Fruit fly (Drosophila melanogaster) whole organism, prepupa: ENCODE data around the gene CG32040.
A peak's percentile ranks its signal among the peaks of the same experiment; 100 is the strongest.

Experiments used
- Blimp-1 ChIP-seq: fragments of 200-800 bp; sonication (Bioruptor generic); optimal IDR thresholded peaks from 3 replicates; lab custom pipeline; 2017; ENCODE audit warnings: missing biosample characterization, missing genetic modification characterization, mild to moderate bottlenecking, moderate library complexity, missing genetic modification reagents
- CG10631 ChIP-seq: fragments of 200-800 bp; sonication (Bioruptor generic); optimal IDR thresholded peaks from 2 replicates; lab custom pipeline; 2016; ENCODE audit warnings: missing biosample characterization, missing genetic modification characterization
- CG11294 ChIP-seq: fragments of 200-800 bp; sonication (Bioruptor generic); IDR thresholded peaks from 2 replicates; pipeline ENCODE4 v1.3.6; 2022; ENCODE audit warnings: missing biosample characterization, missing genetic modification characterization
- CG1621 ChIP-seq: fragments of 200-800 bp; sonication (Bioruptor generic); optimal IDR thresholded peaks from 3 replicates; lab custom pipeline; 2018; ENCODE audit warnings: missing biosample characterization, mild to moderate bottlenecking, missing genetic modification characterization
- CG16779 ChIP-seq: fragments of 200-800 bp; sonication (Bioruptor generic); optimal IDR thresholded peaks from 3 replicates; lab custom pipeline; 2017; ENCODE audit warnings: missing biosample characterization, mild to moderate bottlenecking, missing genetic modification characterization
- CG34406 ChIP-seq: fragments of 200-800 bp; sonication (Bioruptor generic); optimal IDR thresholded peaks from 3 replicates; lab custom pipeline; 2016; ENCODE audit warnings: missing biosample characterization, missing genetic modification characterization
- CG3919 ChIP-seq: fragments of 200-800 bp; sonication (Bioruptor generic); optimal IDR thresholded peaks from 3 replicates; lab custom pipeline; 2016; ENCODE audit warnings: missing biosample characterization, missing genetic modification characterization
- CG4318 ChIP-seq: fragments of 200-800 bp; sonication (Bioruptor generic); optimal IDR thresholded peaks from 3 replicates; lab custom pipeline; 2017; ENCODE audit warnings: missing biosample characterization, mild to moderate bottlenecking, missing genetic modification characterization
- CG6163 ChIP-seq: fragments of 200-800 bp; sonication (Bioruptor generic); IDR thresholded peaks from 3 replicates; pipeline ENCODE4 v1.3.6; 2022; ENCODE audit warnings: missing biosample characterization, missing genetic modification characterization
- CG6276 ChIP-seq: fragments of 200-800 bp; sonication (Bioruptor generic); optimal IDR thresholded peaks from 2 replicates; lab custom pipeline; 2017; ENCODE audit warnings: missing biosample characterization, mild to moderate bottlenecking, missing genetic modification characterization
- CG6792 ChIP-seq: fragments of 200-800 bp; sonication (Bioruptor generic); optimal IDR thresholded peaks from 3 replicates; lab custom pipeline; 2016; ENCODE audit warnings: missing biosample characterization, missing genetic modification characterization
- CG6808 ChIP-seq: fragments of 200-800 bp; sonication (Bioruptor generic); optimal IDR thresholded peaks from 3 replicates; lab custom pipeline; 2017; ENCODE audit warnings: missing biosample characterization, missing genetic modification characterization, mild to moderate bottlenecking, moderate library complexity, missing genetic modification reagents
- CG6854 ChIP-seq: fragments of 200-800 bp; sonication (Bioruptor generic); optimal IDR thresholded peaks from 2 replicates; lab custom pipeline; 2017; ENCODE audit warnings: missing biosample characterization, mild to moderate bottlenecking, missing genetic modification characterization
- CG7368 ChIP-seq: fragments of 200-800 bp; sonication (Bioruptor generic); optimal IDR thresholded peaks from 3 replicates; lab custom pipeline; 2016; ENCODE audit warnings: missing biosample characterization, missing genetic modification characterization
- CG8119 ChIP-seq: fragments of 200-800 bp; sonication (Bioruptor generic); IDR thresholded peaks from 3 replicates; pipeline ENCODE4 v1.3.6; 2022; ENCODE audit warnings: missing biosample characterization, missing genetic modification characterization
- CG8319 ChIP-seq: fragments of 200-800 bp; sonication (Bioruptor generic); optimal IDR thresholded peaks from 3 replicates; lab custom pipeline; 2016; ENCODE audit warnings: missing biosample characterization, missing genetic modification characterization
- CG8632 ChIP-seq: fragments of 200-800 bp; sonication (Bioruptor generic); optimal IDR thresholded peaks from 3 replicates; lab custom pipeline; 2016; ENCODE audit warnings: missing biosample characterization, missing genetic modification characterization
- CG9139 ChIP-seq: fragments of 200-800 bp; sonication (Bioruptor generic); optimal IDR thresholded peaks from 3 replicates; lab custom pipeline; 2017; ENCODE audit warnings: missing biosample characterization, mild to moderate bottlenecking, missing genetic modification characterization
- Eip93F ChIP-seq: fragments of 200-800 bp; sonication (Bioruptor generic); optimal IDR thresholded peaks from 2 replicates; lab custom pipeline; 2016; ENCODE audit warnings: missing biosample characterization, mild to moderate bottlenecking, missing genetic modification characterization
- Ets21C ChIP-seq: fragments of 200-800 bp; sonication (Bioruptor generic); optimal IDR thresholded peaks from 3 replicates; lab custom pipeline; 2016; ENCODE audit warnings: missing biosample characterization, missing genetic modification characterization
- Gug ChIP-seq: fragments of 200-800 bp; sonication (Bioruptor generic); IDR thresholded peaks from 2 replicates; pipeline ENCODE4 v1.3.6; 2022; ENCODE audit warnings: missing biosample characterization, missing genetic modification characterization
- Hr38 ChIP-seq: sonication (Bioruptor generic); optimal IDR thresholded peaks from 2 replicates; lab custom pipeline; 2016; ENCODE audit warnings: missing biosample characterization, missing genetic modification characterization
- Hr39 ChIP-seq: fragments of 200-800 bp; sonication (Bioruptor generic); optimal IDR thresholded peaks from 2 replicates; lab custom pipeline; 2016; ENCODE audit warnings: missing biosample characterization, missing genetic modification characterization
- Hr4 ChIP-seq: fragments of 200-800 bp; sonication (Bioruptor generic); optimal IDR thresholded peaks from 3 replicates; lab custom pipeline; 2016; ENCODE audit warnings: missing biosample characterization, missing genetic modification characterization
- Lpt ChIP-seq: fragments of 200-800 bp; sonication (Bioruptor generic); optimal IDR thresholded peaks from 3 replicates; lab custom pipeline; 2016; ENCODE audit warnings: missing biosample characterization, missing genetic modification characterization
- Met ChIP-seq: fragments of 200-800 bp; sonication (Bioruptor generic); optimal IDR thresholded peaks from 3 replicates; lab custom pipeline; 2016; ENCODE audit warnings: missing biosample characterization, missing genetic modification characterization
- OdsH ChIP-seq: fragments of 200-800 bp; sonication (Bioruptor generic); optimal IDR thresholded peaks from 3 replicates; lab custom pipeline; 2016; ENCODE audit warnings: missing biosample characterization, missing genetic modification characterization
- Smox ChIP-seq: fragments of 200-800 bp; sonication (Bioruptor generic); optimal IDR thresholded peaks from 3 replicates; lab custom pipeline; 2016; ENCODE audit warnings: missing biosample characterization, missing genetic modification characterization
- Sox102F ChIP-seq: fragments of 200-800 bp; sonication (Bioruptor generic); optimal IDR thresholded peaks from 2 replicates; lab custom pipeline; 2016; ENCODE audit warnings: missing biosample characterization, mild to moderate bottlenecking, missing genetic modification characterization
- Sox14 ChIP-seq: fragments of 200-800 bp; sonication (Bioruptor generic); optimal IDR thresholded peaks from 3 replicates; lab custom pipeline; 2016; ENCODE audit warnings: missing biosample characterization, missing genetic modification characterization
- acj6 ChIP-seq: fragments of 200-800 bp; sonication (Bioruptor generic); optimal IDR thresholded peaks from 3 replicates; lab custom pipeline; 2016; ENCODE audit warnings: missing biosample characterization, missing genetic modification characterization
- cyc ChIP-seq: fragments of 200-800 bp; sonication (Bioruptor generic); optimal IDR thresholded peaks from 3 replicates; lab custom pipeline; 2016; ENCODE audit warnings: missing biosample characterization, missing genetic modification characterization
- dac ChIP-seq: fragments of 200-800 bp; sonication (Bioruptor generic); optimal IDR thresholded peaks from 2 replicates; lab custom pipeline; 2017; ENCODE audit warnings: missing biosample characterization, mild to moderate bottlenecking, missing genetic modification characterization
- dsx ChIP-seq: fragments of 200-800 bp; optimal IDR thresholded peaks from 3 replicates; lab custom pipeline; 2019; ENCODE audit warnings: missing biosample characterization, mild to moderate bottlenecking, missing genetic modification characterization, moderate library complexity; ENCODE audit not compliant: poor library complexity, severe bottlenecking
- eg ChIP-seq: fragments of 200-800 bp; sonication (Bioruptor generic); IDR thresholded peaks from 3 replicates; pipeline ENCODE4 v1.3.6; 2022; ENCODE audit warnings: missing biosample characterization, missing genetic modification characterization
- fkh ChIP-seq: fragments of 200-800 bp; sonication (Bioruptor generic); optimal IDR thresholded peaks from 3 replicates; lab custom pipeline; 2017; ENCODE audit warnings: missing biosample characterization, mild to moderate bottlenecking, missing genetic modification characterization, moderate library complexity
- net ChIP-seq: fragments of 200-800 bp; sonication (Bioruptor generic); optimal IDR thresholded peaks from 3 replicates; lab custom pipeline; 2016; ENCODE audit warnings: missing biosample characterization, missing genetic modification characterization
- salr ChIP-seq, 2 experiments: fragments of 200-800 bp; sonication (Bioruptor generic); optimal IDR thresholded peaks; 3 replicates each; lab custom pipeline; 2016 to 2018; ENCODE audit warnings: missing biosample characterization in 2 of 2, missing genetic modification characterization in 2 of 2, mild to moderate bottlenecking in 1 of 2
- ss ChIP-seq, 2 experiments: fragments of 200-800 bp; sonication (Bioruptor generic); optimal IDR thresholded peaks; 2 replicates in 1 of 2; 3 replicates in 1 of 2; lab custom pipeline; 2017 to 2018; ENCODE audit warnings: mild to moderate bottlenecking in 2 of 2, missing biosample characterization in 2 of 2, missing genetic modification characterization in 2 of 2, moderate library complexity in 1 of 2
- svp ChIP-seq: fragments of 200-800 bp; sonication (Bioruptor generic); peaks from one replicate; lab custom pipeline; 2016; ENCODE audit warnings: missing biosample characterization, missing genetic modification characterization
- vri ChIP-seq: fragments of 200-800 bp; sonication (Bioruptor generic); optimal IDR thresholded peaks from 3 replicates; lab custom pipeline; 2016; ENCODE audit warnings: missing biosample characterization, mild to moderate bottlenecking, missing genetic modification characterization

The CG32040 gene

dm6 chr3L:9333745-9334382 is 20.0 kb upstream of the CG32040 start, which contains the start of gene PGRP-LA (continued):
- TF ChIP-seq CG1621 (tag; lab: Kevin White, UChicago) (no peak), CG10631 (no peak), Sox102F (peak; percentile 31), CG8319 (no peak), CG8119 (GFP tag; lab: Robert Waterston, UW) (no peak), salr (GFP tag; optimal IDR thresholded peaks at IDR 0.05; lab: Kevin White, UChicago) (no peak), OdsH (GFP tag; lab: Kevin White, UChicago) (peak; percentile 37), Hr38 (GFP tag; lab: Kevin White, UChicago) (no peak), CG4318 (GFP tag; lab: Kevin White, UChicago) (no peak), Eip93F (GFP tag; lab: Kevin White, UChicago) (no peak), ss (GFP tag; optimal IDR thresholded peaks at IDR 0.05; lab: Kevin White, UChicago) (no peak), Hr4 (GFP tag; lab: Kevin White, UChicago) (peak; percentile 26), Hr39 (GFP tag; lab: Kevin White, UChicago) (peak; percentile 5), CG11294 (GFP tag; lab: Robert Waterston, UW) (no peak), net (GFP tag; lab: Kevin White, UChicago) (no peak), Lpt (GFP tag; lab: Kevin White, UChicago) (no peak), Sox14 (GFP tag; lab: Kevin White, UChicago) (peak; percentile 10), CG34406 (GFP tag; lab: Kevin White, UChicago) (no peak), Ets21C (GFP tag; lab: Kevin White, UChicago) (no peak), Met (peak; percentile 45), acj6 (GFP tag; lab: Kevin White, UChicago) (peak; percentile 33), dsx (GFP tag; lab: Kevin White, UChicago) (no peak), cyc (GFP tag; lab: Kevin White, UChicago) (peak; percentile 44)

- TF ChIP-seq CG1621 (tag; lab: Kevin White, UChicago) (peak; percentile 20), CG6808 (GFP tag; lab: Kevin White, UChicago) (peak; percentile 29), eg (GFP tag; lab: Robert Waterston, UW) (peak; percentile 42; the same call in 1 of the 3 replicates), CG8119 (GFP tag; lab: Robert Waterston, UW) (peak; percentile 38; the same call in 1 of the 3 replicates), dsx (GFP tag; lab: Kevin White, UChicago) (no peak), dac (GFP tag; lab: Kevin White, UChicago) (no peak), CG6163 (GFP tag; lab: Robert Waterston, UW) (peak; percentile 79; the same call in 2 of the 3 replicates), fkh (GFP tag; lab: Kevin White, UChicago) (peak; percentile 62), Smox (GFP tag; lab: Kevin White, UChicago) (no peak), svp (GFP tag; lab: Kevin White, UChicago) (peak; percentile 80), CG3919 (GFP tag; lab: Kevin White, UChicago) (peak; percentile 32), vri (GFP tag; lab: Kevin White, UChicago) (peak; percentile 21), Blimp-1 (GFP tag; lab: Kevin White, UChicago) (peak; percentile 30), Hr4 (GFP tag; lab: Kevin White, UChicago) (no peak), Sox14 (GFP tag; lab: Kevin White, UChicago) (peak; percentile 34), CG9139 (GFP tag; lab: Kevin White, UChicago) (peak; percentile 42), Gug (GFP tag; lab: Robert Waterston, UW) (peak; percentile 50; the same call in 1 of the 2 replicates), CG7368 (GFP tag; lab: Kevin White, UChicago) (peak; percentile 32), CG6792 (peak; percentile 5), CG6854 (GFP tag; lab: Kevin White, UChicago) (peak; percentile 59), ss (GFP tag; optimal IDR thresholded peaks at IDR 0.05; lab: Kevin White, UChicago) (peak; percentile 8 to 60), Lpt (GFP tag; lab: Kevin White, UChicago) (peak; percentile 64), CG8632 (GFP tag; lab: Kevin White, UChicago) (no peak), CG6276 (GFP tag; lab: Kevin White, UChicago) (peak; percentile 28), CG16779 (peak; percentile 68)
These were observed 18.1 kb upstream of the CG32040 start for dm6 chr3L:9335711-9336110.
